Fruit fly (Drosophila melanogaster) whole organism, embryonic: ENCODE measurements around the gene hry.

ENCODE experiments used
- Bgb ChIP-seq: fragments of 200-800 bp; sonication (Bioruptor generic); IDR thresholded peaks from 2 replicates; pipeline ENCODE4 v1.3.6; 2022; ENCODE audit warnings: missing biosample characterization, missing genetic modification characterization; ENCODE audit not compliant: partially characterized antibody
- Bteb2 ChIP-seq: fragments of 200-800 bp; sonication (Bioruptor generic); optimal IDR thresholded peaks from 2 replicates; lab custom pipeline; 2016; ENCODE audit warnings: missing biosample characterization, missing genetic modification characterization
- CG1024 ChIP-seq: fragments of 200-800 bp; sonication (Bioruptor generic); IDR thresholded peaks from 2 replicates; pipeline ENCODE4 v1.3.6; 2022; ENCODE audit warnings: missing biosample characterization, missing genetic modification characterization
- CG11093 ChIP-seq: fragments of 200-800 bp; sonication (Bioruptor generic); IDR thresholded peaks from 3 replicates; pipeline ENCODE4 v1.3.6; 2022; ENCODE audit warnings: missing biosample characterization, missing genetic modification characterization
- CG11696 ChIP-seq: fragments of 200-800 bp; sonication (Bioruptor generic); IDR thresholded peaks from 2 replicates; pipeline ENCODE4 v1.3.6; 2022; ENCODE audit warnings: missing biosample characterization, missing genetic modification characterization
- CG14050 ChIP-seq: fragments of 200-800 bp; sonication (Bioruptor generic); IDR thresholded peaks from 3 replicates; pipeline ENCODE4 v1.3.6; 2022; ENCODE audit warnings: missing biosample characterization, missing genetic modification characterization
- CG14965 ChIP-seq: fragments of 200-800 bp; sonication (Bioruptor generic); optimal IDR thresholded peaks from 2 replicates; lab custom pipeline; 2016; ENCODE audit warnings: missing biosample characterization, missing genetic modification characterization, borderline replicate concordance
- CG15514 ChIP-seq: fragments of 200-800 bp; sonication (Bioruptor generic); optimal IDR thresholded peaks from 3 replicates; lab custom pipeline; 2017; ENCODE audit warnings: missing biosample characterization, missing genetic modification characterization, mild to moderate bottlenecking, moderate library complexity, missing genetic modification reagents
- CG15696 ChIP-seq: fragments of 200-800 bp; sonication (Bioruptor generic); optimal IDR thresholded peaks from 2 replicates; lab custom pipeline; 2019; ENCODE audit warnings: missing biosample characterization, mild to moderate bottlenecking, missing genetic modification characterization, moderate library complexity
- CG17328 ChIP-seq: fragments of 200-800 bp; sonication (Bioruptor generic); IDR thresholded peaks from 2 replicates; pipeline ENCODE4 v1.3.6; 2022; ENCODE audit warnings: missing biosample characterization, missing genetic modification characterization
- CG1832 ChIP-seq: fragments of 200-800 bp; sonication (Bioruptor generic); optimal IDR thresholded peaks from 2 replicates; lab custom pipeline; 2017; ENCODE audit warnings: missing biosample characterization, mild to moderate bottlenecking, missing genetic modification characterization, inconsistent platforms
- CG30020 ChIP-seq: fragments of 200-800 bp; optimal IDR thresholded peaks from 2 replicates; lab custom pipeline; 2019; ENCODE audit warnings: missing biosample characterization, mild to moderate bottlenecking, missing genetic modification characterization, moderate library complexity
- CG31365 ChIP-seq: fragments of 200-800 bp; sonication (Bioruptor generic); optimal IDR thresholded peaks from 2 replicates; lab custom pipeline; 2018; ENCODE audit warnings: missing biosample characterization, mild to moderate bottlenecking, missing genetic modification characterization
- CG3726 ChIP-seq: fragments of 200-800 bp; sonication (Bioruptor generic); IDR thresholded peaks from 3 replicates; pipeline ENCODE4, ENCODE4 v1.3.6; 2022; ENCODE audit warnings: missing biosample characterization, missing genetic modification characterization
- CG6791 ChIP-seq: fragments of 200-800 bp; sonication (Bioruptor generic); IDR thresholded peaks from 3 replicates; pipeline ENCODE4 v1.3.6; 2022; ENCODE audit warnings: missing biosample characterization, missing genetic modification characterization; ENCODE audit not compliant: partially characterized antibody
- CG7987 ChIP-seq: fragments of 200-800 bp; sonication (Bioruptor generic); optimal IDR thresholded peaks from 2 replicates; lab custom pipeline; 2018; ENCODE audit warnings: missing biosample characterization, mild to moderate bottlenecking, missing genetic modification characterization, moderate library complexity
- CG8089 ChIP-seq: fragments of 200-800 bp; sonication (Bioruptor generic); optimal IDR thresholded peaks from 3 replicates; lab custom pipeline; 2016; ENCODE audit warnings: missing biosample characterization, missing genetic modification characterization
- CG8290 ChIP-seq, 3 experiments: fragments of 200-800 bp; sonication (Bioruptor generic); optimal IDR thresholded peaks; 2 replicates each; lab custom pipeline; 2016 to 2019; ENCODE audit warnings: missing biosample characterization in 3 of 3, missing genetic modification characterization in 3 of 3, mild to moderate bottlenecking in 2 of 3, moderate library complexity in 1 of 3
- CHES-1-like ChIP-seq: fragments of 200-800 bp; sonication (Bioruptor generic); optimal IDR thresholded peaks from 2 replicates; lab custom pipeline; 2016; ENCODE audit warnings: missing biosample characterization, missing genetic modification characterization
- Dfd ChIP-seq, 2 experiments: fragments of >200 bp; optimal IDR thresholded peaks; 2 replicates each; lab custom pipeline; 2017; ENCODE audit warnings: missing biosample characterization in 2 of 2, missing genetic modification characterization in 2 of 2
- Dp ChIP-seq: fragments of 200-800 bp; sonication (Bioruptor generic); optimal IDR thresholded peaks from 2 replicates; lab custom pipeline; 2018; ENCODE audit warnings: missing biosample characterization, mild to moderate bottlenecking, missing genetic modification characterization, moderate library complexity
- Fer1 ChIP-seq: fragments of 200-800 bp; sonication (Bioruptor generic); optimal IDR thresholded peaks from 2 replicates; lab custom pipeline; 2017; ENCODE audit warnings: missing biosample characterization, mild to moderate bottlenecking, missing genetic modification characterization
- Gsc ChIP-seq: fragments of 200-800 bp; sonication (Bioruptor generic); IDR thresholded peaks from 2 replicates; pipeline ENCODE4 v1.3.6; 2022; ENCODE audit warnings: missing biosample characterization, missing genetic modification characterization
- HLH4C ChIP-seq: fragments of 200-800 bp; sonication (Bioruptor generic); IDR thresholded peaks from 3 replicates; pipeline ENCODE4 v1.3.6; 2022; ENCODE audit warnings: missing biosample characterization, missing genetic modification characterization; ENCODE audit not compliant: partially characterized antibody
- HLHmδ ChIP-seq: fragments of 200-800 bp; sonication (Bioruptor generic); optimal IDR thresholded peaks from 2 replicates; lab custom pipeline; 2018; ENCODE audit warnings: missing biosample characterization, mild to moderate bottlenecking, missing genetic modification characterization, moderate library complexity
- Hr3 ChIP-seq: fragments of 200-800 bp; sonication (Bioruptor generic); optimal IDR thresholded peaks from 3 replicates; lab custom pipeline; 2016; ENCODE audit warnings: missing biosample characterization, missing genetic modification characterization
- Lim3 ChIP-seq: fragments of 200-800 bp; sonication (Bioruptor generic); IDR thresholded peaks from 2 replicates; pipeline ENCODE4 v1.3.6; 2022; ENCODE audit warnings: missing biosample characterization, missing genetic modification characterization
- Opbp ChIP-seq: fragments of 200-800 bp; sonication (Bioruptor generic); IDR thresholded peaks from 3 replicates; pipeline ENCODE4 v1.3.6; 2022; ENCODE audit warnings: missing biosample characterization, missing genetic modification characterization; ENCODE audit not compliant: partially characterized antibody
- Ptx1 ChIP-seq: fragments of 200-800 bp; sonication (Bioruptor generic); IDR thresholded peaks from 2 replicates; pipeline ENCODE4 v1.3.6; 2022; ENCODE audit warnings: missing biosample characterization, missing genetic modification characterization
- Stat92E ChIP-seq, 3 experiments: fragments of >200 bp in 2 of 3; fragments of 200-800 bp in 1 of 3; sonication (Bioruptor generic) in 1 of 3; optimal IDR thresholded peaks; 2 replicates each; lab custom pipeline; 2017 to 2019; ENCODE audit warnings: missing biosample characterization in 3 of 3, missing genetic modification characterization in 3 of 3, mild to moderate bottlenecking in 1 of 3, moderate library complexity in 1 of 3
- TFAM ChIP-seq: fragments of 200-800 bp; sonication (Bioruptor generic); optimal IDR thresholded peaks from 2 replicates; lab custom pipeline; 2017; ENCODE audit warnings: missing biosample characterization, missing genetic modification characterization, inconsistent platforms
- Usf ChIP-seq: fragments of 200-800 bp; sonication (Bioruptor generic); optimal IDR thresholded peaks from 2 replicates; lab custom pipeline; 2017; ENCODE audit warnings: missing genotype, missing biosample characterization, missing genetic modification characterization
- bcd ChIP-seq: fragments of 200-800 bp; sonication (Bioruptor generic); optimal IDR thresholded peaks from 2 replicates; lab custom pipeline; 2017; ENCODE audit warnings: missing biosample characterization, mild to moderate bottlenecking, missing genetic modification characterization
- bigmax ChIP-seq: fragments of 200-800 bp; sonication (Bioruptor generic); optimal IDR thresholded peaks from 2 replicates; lab custom pipeline; 2018; ENCODE audit warnings: missing biosample characterization, mild to moderate bottlenecking, missing genetic modification characterization
- dan ChIP-seq: fragments of 200-800 bp; sonication (Bioruptor generic); IDR thresholded peaks from 2 replicates; pipeline ENCODE4 v1.3.6; 2022; ENCODE audit warnings: missing biosample characterization, missing genetic modification characterization
- dmrt11E ChIP-seq: fragments of 200-800 bp; sonication (Bioruptor generic); optimal IDR thresholded peaks from 3 replicates; lab custom pipeline; 2018; ENCODE audit warnings: missing biosample characterization, mild to moderate bottlenecking, missing genetic modification characterization, moderate library complexity
- exex ChIP-seq: fragments of 200-800 bp; sonication (Bioruptor generic); optimal IDR thresholded peaks from 4 replicates; lab custom pipeline; 2018; ENCODE audit warnings: missing biosample characterization, mild to moderate bottlenecking, missing genetic modification characterization, moderate library complexity
- her ChIP-seq: fragments of 200-800 bp; sonication (Bioruptor generic); optimal IDR thresholded peaks from 2 replicates; lab custom pipeline; 2016; ENCODE audit warnings: missing biosample characterization, missing genetic modification characterization
- kay ChIP-seq: fragments of 200-800 bp; sonication (Bioruptor generic); optimal IDR thresholded peaks from 2 replicates; lab custom pipeline; 2016; ENCODE audit warnings: missing biosample characterization, missing genetic modification characterization
- kni ChIP-seq: fragments of 200-800 bp; sonication (Bioruptor generic); optimal IDR thresholded peaks from 3 replicates; lab custom pipeline; 2017; ENCODE audit warnings: mild to moderate bottlenecking, missing biosample characterization, missing genetic modification reagents, missing genetic modification characterization
- mam ChIP-seq: fragments of 200-800 bp; sonication (Bioruptor generic); optimal IDR thresholded peaks from 3 replicates; lab custom pipeline; 2016; ENCODE audit warnings: missing biosample characterization, missing genetic modification characterization
- p53 ChIP-seq: fragments of 200-800 bp; sonication (Bioruptor generic); optimal IDR thresholded peaks from 2 replicates; lab custom pipeline; 2016; ENCODE audit warnings: missing biosample characterization, missing genetic modification characterization
- ranshi ChIP-seq: fragments of 200-800 bp; sonication (Bioruptor generic); IDR thresholded peaks from 2 replicates; pipeline ENCODE4 v1.3.6; 2022; ENCODE audit warnings: missing biosample characterization, missing genetic modification characterization
- rib ChIP-seq: fragments of 200-800 bp; sonication (Bioruptor generic); IDR thresholded peaks from 2 replicates; pipeline ENCODE4 v1.3.6; 2022; ENCODE audit warnings: missing biosample characterization, missing genetic modification characterization
- sisA ChIP-seq: fragments of 200-800 bp; sonication (Bioruptor generic); IDR thresholded peaks from 2 replicates; pipeline ENCODE4 v1.3.6; 2022; ENCODE audit warnings: missing biosample characterization, missing genetic modification characterization
- slp2 ChIP-seq: fragments of 200-800 bp; sonication (Bioruptor generic); optimal IDR thresholded peaks from 2 replicates; lab custom pipeline; 2016; ENCODE audit warnings: missing biosample characterization, missing genetic modification characterization
- stwl ChIP-seq: fragments of 200-800 bp; sonication (Bioruptor generic); optimal IDR thresholded peaks from 3 replicates; lab custom pipeline; 2018; ENCODE audit warnings: missing biosample characterization, mild to moderate bottlenecking, missing genetic modification characterization, moderate library complexity
- tup ChIP-seq: fragments of 200-800 bp; sonication (Bioruptor generic); optimal IDR thresholded peaks from 2 replicates; lab custom pipeline; 2016; ENCODE audit warnings: missing biosample characterization, mild to moderate bottlenecking, missing genetic modification characterization, moderate library complexity
- unpg ChIP-seq: fragments of 200-800 bp; sonication (Bioruptor generic); optimal IDR thresholded peaks from 3 replicates; lab custom pipeline; 2018; ENCODE audit warnings: missing biosample characterization, mild to moderate bottlenecking, missing genetic modification characterization, moderate library complexity

The hry gene

dm6 chr3L:8704713-8705412 lies 29.3 kb downstream of the hry start (continued):
- no peak for TF ChIP-seq stwl (tag; lab: Kevin White, UChicago)
- TF ChIP-seq TFAM (GFP tag; lab: Kevin White, UChicago): no peak
- TF ChIP-seq tup (GFP tag; lab: Kevin White, UChicago): no peak
- TF ChIP-seq dan: no peak
- no peak for TF ChIP-seq CG1832 (GFP tag; lab: Kevin White, UChicago)
- TF ChIP-seq CG17328 (GFP tag; lab: Robert Waterston, UW): no peak
- TF ChIP-seq Stat92E (GFP tag; optimal IDR thresholded peaks at IDR 0.05; lab: Kevin White, UChicago): peak in 1 of 3 experiments; percentile 59
- no peak for TF ChIP-seq Opbp
- no peak for TF ChIP-seq CG1024 (GFP tag; lab: Robert Waterston, UW)
- no peak for TF ChIP-seq Gsc (GFP tag; lab: Robert Waterston, UW)
- no peak for TF ChIP-seq ranshi
- TF ChIP-seq rib (GFP tag; lab: Robert Waterston, UW): peak; percentile 32; the same call in 1 of the 2 replicates
- TF ChIP-seq CG11093 (GFP tag; lab: Robert Waterston, UW): no peak
- no peak for TF ChIP-seq CG15696 (tag; lab: Kevin White, UChicago)
- TF ChIP-seq mam (GFP tag; lab: Kevin White, UChicago): no peak
- peak; percentile 92 for TF ChIP-seq exex (tag; lab: Kevin White, UChicago)
- TF ChIP-seq bcd (GFP tag; lab: Kevin White, UChicago): no peak
- no peak for TF ChIP-seq sisA (GFP tag; lab: Robert Waterston, UW)
- TF ChIP-seq Ptx1 (GFP tag; lab: Robert Waterston, UW): no peak
- TF ChIP-seq slp2 (GFP tag; lab: Kevin White, UChicago): no peak
- no peak for TF ChIP-seq CG30020 (tag; lab: Kevin White, UChicago)
- TF ChIP-seq CG8290 (GFP tag; optimal IDR thresholded peaks at IDR 0.05; lab: Kevin White, UChicago): no peak
- TF ChIP-seq CG8290 (tag; optimal IDR thresholded peaks at IDR 0.05; lab: Kevin White, UChicago): peak in 1 of 2 experiments; percentile 40
- peak; percentile 44 for TF ChIP-seq kay (GFP tag; lab: Kevin White, UChicago)
- no peak for TF ChIP-seq p53 (GFP tag; lab: Kevin White, UChicago)
- no peak for TF ChIP-seq Hr3 (GFP tag; lab: Kevin White, UChicago)
- TF ChIP-seq Dp: no peak
- no peak for TF ChIP-seq CG31365 (tag; lab: Kevin White, UChicago)
- TF ChIP-seq CG8089 (GFP tag; lab: Kevin White, UChicago): no peak
- no peak for TF ChIP-seq kni (GFP tag; lab: Kevin White, UChicago)
- TF ChIP-seq Usf (GFP tag; lab: Kevin White, UChicago): no peak
- TF ChIP-seq CG15514: peak; percentile 8
- TF ChIP-seq Bgb (GFP tag; lab: Robert Waterston, UW): 0 out of 2 replicates have a peak, but pooled peaks have one; percentile 5
- no peak for TF ChIP-seq CG11696 (GFP tag; lab: Robert Waterston, UW)
- TF ChIP-seq dmrt11E (tag; lab: Kevin White, UChicago): no peak
- no peak for TF ChIP-seq HLH4C (GFP tag; lab: Robert Waterston, UW)
- TF ChIP-seq CG7987 (GFP tag; lab: Kevin White, UChicago): peak; percentile 98
- no peak for TF ChIP-seq CG6791
- no peak for TF ChIP-seq Dfd (GFP tag; optimal IDR thresholded peaks at IDR 0.05; lab: Kevin White, UChicago)
- no peak for TF ChIP-seq Fer1
- TF ChIP-seq her (GFP tag; lab: Kevin White, UChicago): no peak
- TF ChIP-seq unpg (GFP tag; lab: Kevin White, UChicago): no peak
- no peak for TF ChIP-seq Bteb2 (GFP tag; lab: Kevin White, UChicago)
- no peak for TF ChIP-seq HLHmδ
- TF ChIP-seq CG3726 (GFP tag; lab: Robert Waterston, UW): no peak
- TF ChIP-seq CG14965 (GFP tag; lab: Kevin White, UChicago): no peak
- no peak for TF ChIP-seq Lim3 (GFP tag; lab: Robert Waterston, UW)
- TF ChIP-seq CHES-1-like: no peak
- TF ChIP-seq CG14050 (GFP tag; lab: Robert Waterston, UW): no peak
- no peak for TF ChIP-seq bigmax (GFP tag; lab: Kevin White, UChicago)
